Worm (Caenorhabditis elegans): ENCODE data around the gene C12D5.4.

ce11 chrV:7683907-7684655, 11.7 kb downstream of the C12D5.4 start, which contains the start of gene sre-11:
- TF ChIP-seq tbx-37 (GFP tag; conservative IDR thresholded peaks at IDR 0.05) (no peak), ama-1 (optimal IDR thresholded peaks at IDR 0.05) (no peak), flt-1 (GFP tag; IDR thresholded peaks at IDR 0.05) (no peak), F13C5.2 (tag; optimal IDR thresholded peaks at IDR 0.05) (no peak), B0310.2 (tag; optimal IDR thresholded peaks at IDR 0.05) (no peak), sea-1 (GFP tag; conservative IDR thresholded peaks at IDR 0.05) (no peak), hmbx-1 (tag; optimal IDR thresholded peaks at IDR 0.05) (no peak)

Data from whole organism, early embryonic.